Worm (Caenorhabditis elegans) whole organism, L4 larva: ENCODE data around the gene Y110A2AL.4.

ENCODE experiments used
- nhr-102 ChIP-seq: sonication (generic microtip); optimal IDR thresholded peaks from 2 replicates; lab custom pipeline; 2016; ENCODE audit warnings: mild to moderate bottlenecking, missing genetic modification characterization, moderate library complexity, missing compliant biosample characterization
- php-3 ChIP-seq: fragments of 200-800 bp; sonication (Bioruptor generic); IDR thresholded peaks from 2 replicates; pipeline ENCODE4 v1.3.6; 2022; ENCODE audit warnings: missing genetic modification reagents, missing genetic modification characterization, missing compliant biosample characterization
- sdz-12 ChIP-seq: fragments of 200-800 bp; sonication (Bioruptor generic); optimal IDR thresholded peaks from 2 replicates; lab custom pipeline; 2018; ENCODE audit warnings: mild to moderate bottlenecking, missing genetic modification characterization, missing compliant biosample characterization
- skn-1 ChIP-seq: fragments of 150-350 bp; optimal IDR thresholded peaks from 2 replicates; lab custom pipeline; 2014; ENCODE audit warnings: missing biosample characterization, missing genetic modification characterization

DNA sequence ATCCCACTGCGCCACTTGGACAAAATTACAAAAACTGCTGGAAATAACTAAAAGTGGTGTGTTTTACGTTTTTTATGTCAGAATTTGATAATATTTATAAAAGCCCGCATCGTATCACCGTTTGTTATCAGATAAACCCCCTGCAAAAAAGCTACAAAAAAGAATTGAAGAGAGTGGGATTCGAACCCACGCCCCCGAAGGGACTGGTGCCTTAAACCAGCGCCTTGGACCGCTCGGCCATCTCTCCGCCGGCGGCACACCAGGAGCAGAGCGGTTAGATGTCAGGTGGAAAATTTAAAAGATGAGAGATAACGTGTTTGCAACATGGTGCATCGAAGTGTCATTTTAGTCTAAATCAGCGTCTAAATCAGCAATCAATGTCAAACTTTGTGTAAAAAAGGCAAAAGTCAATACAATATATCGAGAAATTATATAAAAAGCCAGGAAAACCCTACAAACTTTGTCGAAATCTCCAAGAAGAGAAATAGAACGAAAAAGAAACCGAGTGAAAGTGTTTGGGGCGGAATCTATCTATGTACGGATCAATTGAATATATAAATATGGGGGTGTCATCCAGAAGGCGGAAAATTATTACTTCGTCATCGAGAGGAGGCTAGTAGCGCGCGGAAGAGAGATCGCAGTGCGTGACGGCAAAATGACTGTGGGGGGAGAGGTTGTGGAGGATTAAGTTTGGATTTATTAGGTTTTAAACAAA is 22.4 kb downstream of the Y110A2AL.4 start:
- TF ChIP-seq nhr-102 (tag; lab: Kevin White, UChicago) (peak; percentile 0), php-3 (GFP tag; lab: Robert Waterston, UW) (0 out of 2 replicates have a peak, but pooled peaks have one; percentile 16), sdz-12 (GFP tag; lab: Kevin White, UChicago) (no peak), skn-1 (tag; lab: Kevin White, UChicago) (no peak)
